Worm (Caenorhabditis elegans): Measurements from ENCODE around the gene ram-2.

DNA sequence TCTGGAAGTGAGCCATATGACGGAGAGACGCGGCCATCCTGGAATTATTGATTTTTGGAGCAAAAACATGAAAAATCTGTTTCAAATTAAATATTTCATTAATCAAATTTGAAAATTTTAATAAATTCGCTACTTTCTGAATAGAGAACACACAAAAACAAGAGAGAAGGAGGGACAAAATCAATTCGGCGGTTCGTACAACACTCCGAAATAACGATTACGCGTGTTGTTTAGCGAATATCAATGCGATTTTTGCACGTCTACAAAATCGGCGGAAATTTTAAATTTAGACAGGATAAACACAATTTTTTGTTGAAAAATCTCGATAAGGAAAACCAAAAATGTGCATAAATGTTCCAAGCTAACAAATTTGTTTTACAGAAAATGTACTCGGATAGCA lies 33.2 kb upstream of the ram-2 start, which contains the start of the genes sdhd-1 and ilkp-1:
- TF ChIP-seq tab-1 (GFP tag; IDR thresholded peaks at IDR 0.05) = no peak
- no peak for TF ChIP-seq cog-1 (tag; optimal IDR thresholded peaks at IDR 0.05)
